Fruit fly (Drosophila melanogaster): ENCODE data around the gene PIG-P.

PIG-P gene

dm6 chr3R:26021195-26021914, 36.7 kb downstream of the PIG-P start (continued):
- TF ChIP-seq Hsf (GFP tag; optimal IDR thresholded peaks at IDR 0.05) (peak; percentile 94), CG1233 (GFP tag; optimal IDR thresholded peaks at IDR 0.05) (peak; percentile 95), mam (GFP tag; optimal IDR thresholded peaks at IDR 0.05) (peak; percentile 86), Ravus (GFP tag; IDR thresholded peaks at IDR 0.05) (peak; percentile 20), CG17359 (tag; optimal IDR thresholded peaks at IDR 0.05) (peak; percentile 90), prd (optimal IDR thresholded peaks at IDR 0.05) (no peak), prd (GFP tag; IDR thresholded peaks at IDR 0.05) (peak; percentile 89), CG12155 (GFP tag; optimal IDR thresholded peaks at IDR 0.05) (peak; percentile 90), CG8281 (tag; optimal IDR thresholded peaks at IDR 0.05) (peak; percentile 73), Hr39 (optimal IDR thresholded peaks at IDR 0.05) (no peak), CG32772 (GFP tag; IDR thresholded peaks at IDR 0.05) (peak; percentile 79), CG12236 (GFP tag; optimal IDR thresholded peaks at IDR 0.05) (peak; percentile 87), sug (tag; optimal IDR thresholded peaks at IDR 0.05) (peak; percentile 99), Trl (optimal IDR thresholded peaks at IDR 0.05) (peak; percentile 57 to 80), Trl (GFP tag; optimal IDR thresholded peaks at IDR 0.05) (peak; percentile 72), Chrac-16 (GFP tag; optimal IDR thresholded peaks at IDR 0.05) (peak; percentile 93), Med (GFP tag) (peak; percentile 55), CG2202 (tag; optimal IDR thresholded peaks at IDR 0.05) (peak; percentile 86), ind (GFP tag; optimal IDR thresholded peaks at IDR 0.05) (peak; percentile 91), HmgZ (tag; optimal IDR thresholded peaks at IDR 0.05) (peak; percentile 71), pros (GFP tag; optimal IDR thresholded peaks at IDR 0.05) (peak; percentile 74), CG4854 (GFP tag; optimal IDR thresholded peaks at IDR 0.05) (peak; percentile 57), pzg (GFP tag; optimal IDR thresholded peaks at IDR 0.05) (no peak), CG13775 (GFP tag; optimal IDR thresholded peaks at IDR 0.05) (peak; percentile 97), CG1832 (GFP tag; optimal IDR thresholded peaks at IDR 0.05) (no peak), CG8765 (GFP tag; IDR thresholded peaks at IDR 0.05) (no peak; the same call in none of the 2 replicates), Oli (tag; optimal IDR thresholded peaks at IDR 0.05) (peak; percentile 97), Asciz (GFP tag; optimal IDR thresholded peaks at IDR 0.05) (peak; percentile 95), MESR4 (GFP tag; optimal IDR thresholded peaks at IDR 0.05) (no peak), CG3065 (GFP tag; optimal IDR thresholded peaks at IDR 0.05) (peak; percentile 83), crp (GFP tag; optimal IDR thresholded peaks at IDR 0.05) (peak; percentile 1 to 66), al (GFP tag; IDR thresholded peaks at IDR 0.05) (peak; percentile 82), run (tag; optimal IDR thresholded peaks at IDR 0.05) (peak; percentile 86), Usf (GFP tag; optimal IDR thresholded peaks at IDR 0.05) (peak; percentile 96), CG4617 (GFP tag; optimal IDR thresholded peaks at IDR 0.05; ENCODE audit: borderline replicate concordance) (peak; percentile 88), ase (GFP tag; IDR thresholded peaks at IDR 0.05) (peak; percentile 64; the same call in 2 of the 3 replicates), CG7839 (tag; optimal IDR thresholded peaks at IDR 0.05) (peak; percentile 97), CG31224 (GFP tag; IDR thresholded peaks at IDR 0.05) (peak; percentile 61), lola (GFP tag; optimal IDR thresholded peaks at IDR 0.05) (peak in 1 of 3 experiments; percentile 99), h (optimal IDR thresholded peaks at IDR 0.05) (no peak), E2f2 (GFP tag; IDR thresholded peaks at IDR 0.05) (peak; percentile 63; the same call in 1 of the 2 replicates), en (GFP tag; optimal IDR thresholded peaks at IDR 0.05) (peak; percentile 67), CG12391 (tag; optimal IDR thresholded peaks at IDR 0.05) (peak; percentile 98), CG8478 (optimal IDR thresholded peaks at IDR 0.05) (no peak), Taf1 (GFP tag; IDR thresholded peaks at IDR 0.05) (peak; percentile 66; the same call in 1 of the 2 replicates), zfh1 (GFP tag; IDR thresholded peaks at IDR 0.05) (peak; percentile 78), E2f1 (GFP tag; IDR thresholded peaks at IDR 0.05) (peak; percentile 75), bsh (GFP tag; optimal IDR thresholded peaks at IDR 0.05) (peak; percentile 86 to 93), CG12219 (GFP tag; optimal IDR thresholded peaks at IDR 0.05) (peak; percentile 81), NC2α (GFP tag; optimal IDR thresholded peaks at IDR 0.05) (peak; percentile 62), Ets65A (GFP tag) (peak; percentile 66)

Data from whole organism, embryonic.